Fruit fly (Drosophila melanogaster) whole organism, embryonic: ENCODE results near the gene gry.

ENCODE experiments used
- CG11247 ChIP-seq: fragments of 200-800 bp; sonication (Bioruptor generic); IDR thresholded peaks from 2 replicates; pipeline ENCODE4 v1.3.6; 2022; ENCODE audit warnings: missing biosample characterization, missing genetic modification characterization
- CG11398 ChIP-seq: fragments of 200-800 bp; sonication (Bioruptor generic); optimal IDR thresholded peaks from 2 replicates; lab custom pipeline; 2016; ENCODE audit warnings: missing biosample characterization, missing genetic modification characterization
- CG12219 ChIP-seq: fragments of 200-800 bp; sonication (Bioruptor generic); optimal IDR thresholded peaks from 3 replicates; lab custom pipeline; 2018; ENCODE audit warnings: missing biosample characterization, mild to moderate bottlenecking, missing genetic modification characterization
- CG13123 ChIP-seq: fragments of 200-800 bp; sonication (Bioruptor generic); optimal IDR thresholded peaks from 2 replicates; lab custom pipeline; 2016; ENCODE audit warnings: missing biosample characterization, missing genetic modification characterization
- CG13424 ChIP-seq: fragments of 200-800 bp; sonication (Bioruptor generic); optimal IDR thresholded peaks from 2 replicates; lab custom pipeline; 2019; ENCODE audit warnings: missing biosample characterization, mild to moderate bottlenecking, missing genetic modification characterization, moderate library complexity
- CG14667 ChIP-seq: fragments of 200-800 bp; sonication (Bioruptor generic); IDR thresholded peaks from 2 replicates; pipeline ENCODE4 v1.3.6; 2022; ENCODE audit warnings: missing biosample characterization, missing genetic modification characterization
- CG14860 ChIP-seq: fragments of 200-800 bp; sonication (Bioruptor generic); IDR thresholded peaks from 3 replicates; pipeline ENCODE4 v1.3.6; 2022; ENCODE audit warnings: missing biosample characterization, missing genetic modification characterization; ENCODE audit not compliant: partially characterized antibody
- CG14965 ChIP-seq: fragments of 200-800 bp; sonication (Bioruptor generic); optimal IDR thresholded peaks from 2 replicates; lab custom pipeline; 2016; ENCODE audit warnings: missing biosample characterization, missing genetic modification characterization, borderline replicate concordance
- CG15601 ChIP-seq: fragments of 200-800 bp; sonication (Bioruptor generic); optimal IDR thresholded peaks from 3 replicates; lab custom pipeline; 2019; ENCODE audit warnings: missing biosample characterization, mild to moderate bottlenecking, missing genetic modification characterization, moderate library complexity
- CG1602 ChIP-seq: fragments of 200-800 bp; sonication (Bioruptor generic); optimal IDR thresholded peaks from 3 replicates; lab custom pipeline; 2016; ENCODE audit warnings: missing biosample characterization, missing genetic modification characterization
- CG1832 ChIP-seq: fragments of 200-800 bp; sonication (Bioruptor generic); optimal IDR thresholded peaks from 2 replicates; lab custom pipeline; 2017; ENCODE audit warnings: missing biosample characterization, mild to moderate bottlenecking, missing genetic modification characterization, inconsistent platforms
- CG2120 ChIP-seq: fragments of 200-800 bp; sonication (Bioruptor generic); optimal IDR thresholded peaks from 3 replicates; lab custom pipeline; 2016; ENCODE audit warnings: missing biosample characterization, missing genetic modification characterization
- CG32772 ChIP-seq: fragments of 200-800 bp; sonication (Bioruptor generic); IDR thresholded peaks from 2 replicates; pipeline ENCODE4 v1.3.6; 2022; ENCODE audit warnings: missing biosample characterization, missing genetic modification characterization
- CG34376 ChIP-seq: fragments of 200-800 bp; sonication (Bioruptor generic); optimal IDR thresholded peaks from 2 replicates; lab custom pipeline; 2018; ENCODE audit warnings: missing biosample characterization, mild to moderate bottlenecking, missing genetic modification characterization
- CG3838 ChIP-seq: fragments of 200-800 bp; sonication (Bioruptor generic); optimal IDR thresholded peaks from 3 replicates; lab custom pipeline; 2016; ENCODE audit warnings: missing biosample characterization, missing genetic modification characterization
- CG5245 ChIP-seq: fragments of 200-800 bp; sonication (Bioruptor generic); optimal IDR thresholded peaks from 3 replicates; lab custom pipeline; 2016; ENCODE audit warnings: missing biosample characterization, missing genetic modification characterization
- CG6272 ChIP-seq: fragments of 200-800 bp; sonication (Bioruptor generic); IDR thresholded peaks from 2 replicates; pipeline ENCODE4 v1.3.6; 2022; ENCODE audit warnings: missing biosample characterization, missing genetic modification characterization
- CG6854 ChIP-seq: fragments of 200-800 bp; sonication (Bioruptor generic); optimal IDR thresholded peaks from 3 replicates; lab custom pipeline; 2017; ENCODE audit warnings: missing biosample characterization, mild to moderate bottlenecking, missing genetic modification characterization
- CG7745 ChIP-seq: fragments of 200-800 bp; sonication (Bioruptor generic); optimal IDR thresholded peaks from 2 replicates; lab custom pipeline; 2018; ENCODE audit warnings: missing biosample characterization, mild to moderate bottlenecking, missing genetic modification characterization, moderate library complexity
- CG9437 ChIP-seq: fragments of 200-800 bp; sonication (Bioruptor generic); optimal IDR thresholded peaks from 2 replicates; lab custom pipeline; 2018; ENCODE audit warnings: missing biosample characterization, mild to moderate bottlenecking, missing genetic modification characterization
- Camta ChIP-seq: fragments of 200-800 bp; sonication (Bioruptor generic); optimal IDR thresholded peaks from 2 replicates; lab custom pipeline; 2016; ENCODE audit warnings: missing biosample characterization, missing genetic modification characterization
- Doc2 ChIP-seq: fragments of 200-800 bp; sonication (Bioruptor generic); IDR thresholded peaks from 2 replicates; pipeline ENCODE4 v1.3.6; 2022; ENCODE audit warnings: missing biosample characterization, missing genetic modification characterization
- Dp ChIP-seq: fragments of 200-800 bp; sonication (Bioruptor generic); optimal IDR thresholded peaks from 2 replicates; lab custom pipeline; 2018; ENCODE audit warnings: missing biosample characterization, mild to moderate bottlenecking, missing genetic modification characterization, moderate library complexity
- Ets65A ChIP-seq: fragments of 200-800 bp; sonication (Bioruptor generic); peaks from one replicate; lab custom pipeline; 2016; ENCODE audit warnings: missing biosample characterization, missing genetic modification characterization
- HLH4C ChIP-seq: fragments of 200-800 bp; sonication (Bioruptor generic); IDR thresholded peaks from 3 replicates; pipeline ENCODE4 v1.3.6; 2022; ENCODE audit warnings: missing biosample characterization, missing genetic modification characterization; ENCODE audit not compliant: partially characterized antibody
- Hand ChIP-seq: fragments of 200-800 bp; sonication (Bioruptor generic); optimal IDR thresholded peaks from 2 replicates; lab custom pipeline; 2017; ENCODE audit warnings: mild to moderate bottlenecking, missing biosample characterization, missing genetic modification reagents, missing genetic modification characterization
- Kr ChIP-seq: fragments of 200-800 bp; sonication (Bioruptor generic); optimal IDR thresholded peaks from 2 replicates; lab custom pipeline; 2017; ENCODE audit warnings: missing biosample characterization, mild to moderate bottlenecking, missing genetic modification characterization
- Opbp ChIP-seq: fragments of 200-800 bp; sonication (Bioruptor generic); IDR thresholded peaks from 3 replicates; pipeline ENCODE4 v1.3.6; 2022; ENCODE audit warnings: missing biosample characterization, missing genetic modification characterization; ENCODE audit not compliant: partially characterized antibody
- Ravus ChIP-seq: fragments of 200-800 bp; sonication (Bioruptor generic); IDR thresholded peaks from 2 replicates; pipeline ENCODE4 v1.3.6; 2022; ENCODE audit warnings: missing biosample characterization, missing genetic modification characterization
- Six4 ChIP-seq: fragments of 200-800 bp; sonication (Bioruptor generic); optimal IDR thresholded peaks from 2 replicates; lab custom pipeline; 2016; ENCODE audit warnings: missing biosample characterization, missing genetic modification characterization
- Sry-β ChIP-seq: fragments of 200-800 bp; sonication (Bioruptor generic); optimal IDR thresholded peaks from 2 replicates; lab custom pipeline; 2018; ENCODE audit warnings: missing biosample characterization, mild to moderate bottlenecking, missing genetic modification characterization, moderate library complexity
- Taf1 ChIP-seq: fragments of 200-800 bp; sonication (Bioruptor generic); IDR thresholded peaks from 2 replicates; pipeline ENCODE4 v1.3.6; 2022; ENCODE audit warnings: missing biosample characterization, missing genetic modification characterization
- Tbp ChIP-seq: fragments of >200 bp; optimal IDR thresholded peaks from 2 replicates; lab custom pipeline; 2018; ENCODE audit warnings: missing biosample characterization, missing genetic modification characterization
- al ChIP-seq: fragments of 200-800 bp; sonication (Bioruptor generic); IDR thresholded peaks from 2 replicates; pipeline ENCODE4 v1.3.6; 2022; ENCODE audit warnings: missing biosample characterization, missing genetic modification characterization
- amos ChIP-seq: fragments of 200-800 bp; sonication (Bioruptor generic); IDR thresholded peaks from 2 replicates; pipeline ENCODE4 v1.3.6; 2022; ENCODE audit warnings: missing biosample characterization, missing genetic modification characterization; ENCODE audit not compliant: partially characterized antibody
- chif ChIP-seq, 2 experiments: fragments of 200-800 bp; sonication (Bioruptor generic); optimal IDR thresholded peaks; 3 replicates each; lab custom pipeline; 2016; ENCODE audit warnings: missing biosample characterization in 2 of 2, missing genetic modification characterization in 2 of 2
- disco-r ChIP-seq: fragments of 200-800 bp; sonication (Bioruptor generic); optimal IDR thresholded peaks from 2 replicates; lab custom pipeline; 2016; ENCODE audit warnings: missing biosample characterization, missing genetic modification characterization
- dmrt99B ChIP-seq: fragments of 200-800 bp; sonication (Bioruptor generic); optimal IDR thresholded peaks from 2 replicates; lab custom pipeline; 2018; ENCODE audit warnings: missing biosample characterization, mild to moderate bottlenecking, missing genetic modification characterization, moderate library complexity
- fd64A ChIP-seq: fragments of 200-800 bp; sonication (Bioruptor generic); optimal IDR thresholded peaks from 3 replicates; lab custom pipeline; 2018; ENCODE audit warnings: missing biosample characterization, mild to moderate bottlenecking, missing genetic modification characterization
- gfzf ChIP-seq: fragments of 200-800 bp; sonication (Bioruptor generic); optimal IDR thresholded peaks from 2 replicates; lab custom pipeline; 2016; ENCODE audit warnings: missing biosample characterization, mild to moderate bottlenecking, missing genetic modification characterization, moderate library complexity
- insv ChIP-seq, 2 experiments: fragments of 200-800 bp; sonication (Bioruptor generic); optimal IDR thresholded peaks; 3 replicates each; lab custom pipeline; 2016 to 2018; ENCODE audit warnings: missing biosample characterization in 2 of 2, missing genetic modification characterization in 2 of 2
- pfk ChIP-seq: fragments of 200-800 bp; sonication (Bioruptor generic); optimal IDR thresholded peaks from 2 replicates; lab custom pipeline; 2018; ENCODE audit warnings: missing biosample characterization, mild to moderate bottlenecking, missing genetic modification characterization, moderate library complexity
- pum ChIP-seq: fragments of 200-800 bp; sonication (Bioruptor generic); optimal IDR thresholded peaks from 2 replicates; lab custom pipeline; 2016; ENCODE audit warnings: missing biosample characterization, missing genetic modification characterization
- sens-2 ChIP-seq: fragments of 200-800 bp; sonication (Bioruptor generic); IDR thresholded peaks from 2 replicates; pipeline ENCODE4 v1.3.6; 2022; ENCODE audit warnings: missing biosample characterization, missing genetic modification characterization
- sima ChIP-seq: fragments of 200-800 bp; sonication (Bioruptor generic); optimal IDR thresholded peaks from 2 replicates; lab custom pipeline; 2016; ENCODE audit warnings: missing biosample characterization, missing genetic modification characterization
- stwl ChIP-seq: fragments of 200-800 bp; sonication (Bioruptor generic); optimal IDR thresholded peaks from 3 replicates; lab custom pipeline; 2018; ENCODE audit warnings: missing biosample characterization, mild to moderate bottlenecking, missing genetic modification characterization, moderate library complexity
- tll ChIP-seq, 2 experiments: fragments of 200-800 bp in 1 of 2; fragments of >200 bp in 1 of 2; sonication (Bioruptor generic) in 1 of 2; optimal IDR thresholded peaks; 2 replicates each; lab custom pipeline; 2017 to 2019; ENCODE audit warnings: missing biosample characterization in 2 of 2, missing genetic modification characterization in 2 of 2, mild to moderate bottlenecking in 1 of 2, moderate library complexity in 1 of 2
- vnd ChIP-seq: fragments of 200-800 bp; sonication (Bioruptor generic); IDR thresholded peaks from 3 replicates; pipeline ENCODE4 v1.3.6; 2022; ENCODE audit warnings: missing biosample characterization, missing genetic modification characterization; ENCODE audit not compliant: partially characterized antibody

gry gene

DNA sequence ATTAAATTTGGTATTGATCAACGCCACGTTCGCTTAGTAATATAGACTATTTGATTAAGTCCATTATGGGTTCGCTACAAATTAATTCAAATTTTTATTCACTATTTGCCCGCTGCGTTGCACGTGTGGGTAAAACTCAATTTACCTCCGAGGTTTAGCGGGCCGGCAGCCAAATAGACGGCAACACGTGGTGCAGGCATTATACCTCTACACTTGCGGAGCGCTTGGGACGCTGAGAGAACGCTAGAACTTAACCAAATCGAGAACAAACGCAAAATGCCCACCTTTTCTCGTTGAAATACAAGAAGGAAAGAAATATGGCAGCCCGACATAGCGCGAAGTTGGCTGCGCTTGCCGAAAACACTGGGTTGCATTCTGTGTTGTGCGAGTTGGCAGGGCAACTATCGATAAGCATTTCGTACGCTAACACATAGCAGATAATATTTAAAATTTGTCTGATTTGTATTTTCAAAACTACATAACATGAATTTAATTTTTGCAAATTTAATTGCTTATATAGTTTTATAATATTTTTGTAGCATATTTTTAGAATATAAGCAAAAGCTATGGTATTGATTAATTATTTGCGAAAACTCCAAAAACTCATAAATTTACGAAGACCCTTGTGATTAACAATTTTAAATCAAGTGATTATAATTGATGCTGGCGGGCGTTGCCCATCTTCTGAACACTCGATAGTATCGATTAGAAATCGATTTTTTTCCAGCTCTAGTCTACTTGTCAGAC lies 23.9 kb downstream of the gry start, which contains the start of the genes RpL28 and eIF1 (continued):
- TF ChIP-seq stwl (tag; lab: Kevin White, UChicago) (peak; percentile 60), CG6272 (peak; percentile 76), CG2120 (GFP tag; lab: Kevin White, UChicago) (peak; percentile 77), Opbp (GFP tag; lab: Robert Waterston, UW) (peak; percentile 99), CG14860 (peak; percentile 60; the same call in 2 of the 3 replicates), CG13123 (GFP tag; lab: Kevin White, UChicago) (peak; percentile 100), insv (GFP tag; optimal IDR thresholded peaks at IDR 0.05; lab: Kevin White, UChicago) (peak in 1 of 2 experiments; percentile 77), Six4 (peak; percentile 90), CG13424 (peak; percentile 76), vnd (GFP tag; lab: Robert Waterston, UW) (peak; percentile 77), al (peak; percentile 67), gfzf (peak; percentile 31), CG11247 (GFP tag; lab: Robert Waterston, UW) (peak; percentile 87), disco-r (GFP tag; lab: Kevin White, UChicago) (peak; percentile 91), Ravus (GFP tag; lab: Robert Waterston, UW) (no peak; the same call in 1 of the 2 replicates), HLH4C (GFP tag; lab: Robert Waterston, UW) (peak; percentile 62), CG12219 (peak; percentile 87), CG7745 (tag; lab: Kevin White, UChicago) (peak; percentile 40), Taf1 (GFP tag; lab: Robert Waterston, UW) (peak; percentile 45; the same call in 1 of the 2 replicates), CG32772 (peak; percentile 82), Doc2 (GFP tag; lab: Robert Waterston, UW) (no peak), Kr (GFP tag; lab: Kevin White, UChicago) (peak; percentile 88), CG9437 (GFP tag; lab: Kevin White, UChicago) (peak; percentile 86), CG14965 (GFP tag; lab: Kevin White, UChicago) (peak; percentile 74), CG1832 (GFP tag; lab: Kevin White, UChicago) (no peak), CG14667 (GFP tag; lab: Robert Waterston, UW) (peak; percentile 48), CG1602 (GFP tag; lab: Kevin White, UChicago) (peak; percentile 78), CG5245 (GFP tag; lab: Kevin White, UChicago) (peak; percentile 83), tll (GFP tag; optimal IDR thresholded peaks at IDR 0.05; lab: Kevin White, UChicago) (peak in 1 of 2 experiments; percentile 42), pfk (GFP tag; lab: Kevin White, UChicago) (peak; percentile 81), CG11398 (GFP tag; lab: Kevin White, UChicago) (peak; percentile 92), Camta (GFP tag; lab: Kevin White, UChicago) (peak; percentile 91), CG3838 (peak; percentile 84), sima (peak; percentile 46), Hand (GFP tag; lab: Kevin White, UChicago) (peak; percentile 81), Dp (GFP tag; lab: Kevin White, UChicago) (peak; percentile 60), sens-2 (peak; percentile 87), Ets65A (GFP tag; lab: Kevin White, UChicago) (peak; percentile 99), CG6854 (GFP tag; lab: Kevin White, UChicago) (peak; percentile 77), CG34376 (peak; percentile 97), Tbp (GFP tag; lab: Kevin White, UChicago) (peak; percentile 18), dmrt99B (tag; lab: Kevin White, UChicago) (no peak), chif (GFP tag; optimal IDR thresholded peaks at IDR 0.05; lab: Kevin White, UChicago) (peak; percentile 84 to 91), Sry-β (peak; percentile 66), CG15601 (tag; lab: Kevin White, UChicago) (peak; percentile 84), pum (peak; percentile 85), amos (GFP tag; lab: Robert Waterston, UW) (peak; percentile 78), fd64A (GFP tag; lab: Kevin White, UChicago) (peak; percentile 89)
